Fruit fly (Drosophila melanogaster): ENCODE results near the gene Task7.

Task7 gene

DNA sequence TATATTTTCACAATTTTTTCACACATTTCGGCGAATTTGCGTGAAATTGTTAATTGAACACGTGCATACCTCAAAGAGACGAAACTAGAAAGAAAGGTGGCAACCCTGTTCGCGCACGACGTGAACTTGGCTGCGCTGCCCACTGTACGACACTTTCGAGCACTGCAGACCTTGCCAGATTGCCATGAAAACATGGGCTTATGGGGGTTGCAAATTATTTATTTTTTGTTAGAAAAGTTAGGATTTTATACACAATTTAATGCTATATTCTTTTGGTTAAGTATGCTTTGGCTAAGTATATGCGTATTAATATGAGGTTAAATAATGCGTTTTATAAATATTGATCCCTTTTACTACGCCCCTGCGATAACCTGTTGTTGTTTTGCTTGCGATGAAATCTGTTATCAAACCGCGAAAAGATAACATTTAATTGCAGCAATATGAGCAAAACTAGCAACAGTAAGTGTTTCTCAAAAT, 10.9 kb downstream of the Task7 start, which contains the start of the genes RpL34b and CG8132:
Gene RpL34b (minus strand): TSS at position 100 of the 477 bp plus-strand sequence.
Gene CG8132 (plus strand): TSS at position 369 of the 477 bp plus-strand sequence.
- TF ChIP-seq noc (tag; optimal IDR thresholded peaks at IDR 0.05) = peak; percentile 96

dm6 chr3R:9399951-9400392, 12.1 kb downstream of the Task7 start, which contains the start of gene CG34117:
CG34117 (minus strand) TSS chr3R:9400053.
- peak; percentile 85 for TF ChIP-seq noc (tag; optimal IDR thresholded peaks at IDR 0.05)

dm6 chr3R:9399074-9399473, 13.0 kb downstream of the Task7 start:
- no peak for TF ChIP-seq noc (tag; optimal IDR thresholded peaks at IDR 0.05)

DNA sequence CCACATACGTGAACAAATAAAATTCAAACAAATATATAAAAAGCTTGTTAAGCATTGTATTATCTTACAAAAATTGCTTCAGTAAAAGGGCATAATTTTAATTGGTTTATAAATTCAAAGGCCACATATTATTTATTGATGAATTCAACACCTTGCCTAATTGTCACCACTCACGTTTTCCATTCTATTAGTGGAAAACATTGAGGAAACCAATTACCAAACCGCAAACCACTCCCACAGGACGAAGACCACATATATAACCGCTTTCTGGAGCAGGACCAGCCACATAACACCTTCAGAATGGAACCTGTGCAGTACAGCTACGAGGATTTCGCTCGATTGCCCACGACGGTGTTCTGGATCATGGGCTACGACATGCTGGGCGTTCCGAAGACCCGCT, 14.2 kb downstream of the Task7 start, which contains the start of gene Or85f:
Gene Or85f (plus strand): TSS at position 301 of the 400 bp plus-strand sequence.
- no peak for TF ChIP-seq noc (tag; optimal IDR thresholded peaks at IDR 0.05)

DNA sequence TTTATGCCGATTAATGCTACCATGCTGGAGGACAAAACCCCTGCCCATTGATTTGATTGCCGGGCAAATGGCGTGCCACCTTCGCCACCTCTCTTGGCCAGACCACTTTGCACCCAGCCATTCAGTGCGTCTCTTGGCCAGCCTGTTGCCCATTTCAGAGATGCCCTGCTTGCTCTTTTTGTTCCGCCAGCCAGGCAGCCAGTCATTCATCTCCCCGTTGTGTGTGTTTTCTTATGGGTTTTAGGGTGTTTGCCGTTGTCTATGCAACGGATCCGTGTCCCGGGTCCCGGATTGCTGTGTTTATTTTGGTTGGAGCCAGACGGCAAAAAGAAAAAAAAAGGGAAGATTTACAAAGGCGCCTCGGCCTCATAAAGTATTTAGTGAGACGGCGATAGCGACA, 16.1 kb downstream of the Task7 start:
- no peak for TF ChIP-seq noc (tag; optimal IDR thresholded peaks at IDR 0.05)

DNA sequence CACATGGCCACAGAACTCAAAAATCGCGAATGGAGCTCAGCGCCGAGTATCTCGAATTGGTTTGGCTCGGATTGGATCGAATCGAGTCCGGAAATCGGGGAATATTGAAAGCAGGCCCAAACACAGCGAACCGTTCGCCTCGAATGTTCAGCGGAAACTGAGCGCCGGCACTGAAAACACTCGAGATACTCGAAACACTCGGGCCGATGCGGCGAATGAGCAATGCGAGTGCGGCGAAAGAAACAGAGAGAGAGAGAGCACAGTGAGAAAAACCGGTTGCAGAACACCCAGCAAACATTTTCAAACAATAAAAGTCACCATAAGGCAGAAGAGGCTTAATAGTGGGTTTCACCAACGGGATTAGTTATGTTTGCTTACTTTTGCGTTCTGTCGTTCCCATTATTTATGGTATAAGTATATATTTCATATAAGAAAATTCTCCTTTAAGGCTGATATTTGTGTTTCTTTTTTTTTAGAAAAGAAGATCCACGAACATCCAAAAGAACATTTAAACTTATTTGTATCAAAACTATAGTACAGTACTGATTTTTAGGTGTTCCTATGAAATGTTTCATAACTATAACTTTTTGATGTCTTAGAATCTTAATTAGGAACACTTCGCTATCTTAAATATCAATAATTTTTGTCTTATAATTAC, 17.6 kb downstream of the Task7 start, which contains the start of gene FER:
Gene FER (minus strand): TSS at position 162 of the 658 bp plus-strand sequence.
- peak; percentile 30 for TF ChIP-seq noc (tag; optimal IDR thresholded peaks at IDR 0.05)

dm6 chr3R:9393542-9394025, 18.5 kb downstream of the Task7 start:
- TF ChIP-seq noc (tag; optimal IDR thresholded peaks at IDR 0.05) = no peak

DNA sequence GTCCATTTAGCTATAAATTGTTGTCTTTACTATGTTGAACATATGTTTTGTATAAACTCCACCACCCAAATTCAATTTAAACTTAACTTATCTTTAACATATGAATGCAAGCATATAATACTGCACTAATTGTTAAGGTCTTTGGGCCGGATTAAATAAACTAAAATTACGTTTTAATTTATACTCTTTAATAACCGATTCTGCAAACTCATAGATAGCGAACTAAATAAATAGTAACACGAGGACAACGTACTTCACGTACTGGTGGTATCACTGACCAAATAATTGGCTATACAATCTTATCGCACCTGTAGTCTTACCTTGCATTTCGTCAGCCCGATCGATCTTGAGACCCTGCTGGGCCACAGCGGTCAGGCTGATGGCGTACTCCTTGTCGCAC, 19.7 kb downstream of the Task7 start:
- no peak for TF ChIP-seq noc (tag; optimal IDR thresholded peaks at IDR 0.05)

DNA sequence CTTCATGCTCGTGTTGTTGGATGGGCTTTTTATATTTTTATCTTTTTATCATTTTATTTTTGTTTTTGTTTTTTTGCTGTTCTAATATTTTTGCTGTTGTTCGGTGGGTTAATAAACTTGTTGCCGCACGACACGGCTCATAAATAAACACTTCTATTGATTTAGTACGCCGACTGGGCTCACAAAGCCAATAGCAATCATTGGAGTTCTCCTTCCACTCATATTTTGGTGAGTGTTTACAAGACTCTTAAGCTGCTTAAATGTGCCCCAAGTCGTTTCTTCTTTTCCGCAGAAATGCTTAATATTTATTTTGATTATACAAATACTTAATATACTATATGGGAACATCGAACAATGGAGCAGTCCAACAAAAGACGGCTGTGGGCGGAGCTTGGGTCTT, 21.9 kb downstream of the Task7 start:
- no peak for TF ChIP-seq noc (tag; optimal IDR thresholded peaks at IDR 0.05)

DNA sequence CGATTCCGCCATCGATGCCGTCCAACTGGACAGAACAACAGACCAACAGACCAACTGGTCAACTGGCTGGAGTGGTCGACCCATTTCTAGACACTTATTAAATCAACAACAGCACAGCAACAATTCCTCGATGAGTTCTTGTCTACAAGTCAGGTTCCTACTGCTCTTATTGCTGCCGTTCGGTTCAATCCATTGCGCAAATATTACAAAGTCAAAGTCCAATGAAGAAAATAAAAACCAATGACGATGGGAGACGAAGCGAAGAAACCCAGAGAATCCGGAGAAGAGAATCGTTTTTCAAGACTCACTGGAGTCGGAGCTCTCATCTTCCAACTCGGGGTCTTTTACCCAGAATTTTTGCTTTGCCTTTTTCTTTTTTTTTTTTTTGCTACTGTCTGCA, 23.1 kb downstream of the Task7 start:
- no peak for TF ChIP-seq noc (tag; optimal IDR thresholded peaks at IDR 0.05)

DNA sequence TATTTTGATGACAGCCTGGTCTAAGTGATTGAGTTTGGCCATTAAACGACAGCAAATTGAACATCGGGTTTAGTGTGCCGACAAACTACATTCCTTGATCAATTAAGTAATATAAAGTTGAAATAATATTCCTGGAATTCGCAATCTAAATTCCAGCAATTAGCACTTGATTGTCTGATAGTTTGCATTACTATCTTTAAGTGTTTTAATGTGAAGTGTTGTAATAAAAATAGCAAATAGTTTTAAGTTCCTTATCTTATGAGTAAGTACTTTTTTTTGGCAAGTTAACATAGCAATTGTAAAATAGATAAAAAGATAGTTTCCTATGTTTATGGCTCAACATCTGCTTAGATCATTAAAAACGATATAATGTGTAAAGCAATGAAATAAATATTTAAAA, 23.8 kb downstream of the Task7 start:
- TF ChIP-seq noc (tag; optimal IDR thresholded peaks at IDR 0.05) = no peak

- TF ChIP-seq noc (tag; optimal IDR thresholded peaks at IDR 0.05) = no peak
Measured at dm6 chr3R:9387634-9388033, 24.5 kb downstream of the Task7 start.

DNA sequence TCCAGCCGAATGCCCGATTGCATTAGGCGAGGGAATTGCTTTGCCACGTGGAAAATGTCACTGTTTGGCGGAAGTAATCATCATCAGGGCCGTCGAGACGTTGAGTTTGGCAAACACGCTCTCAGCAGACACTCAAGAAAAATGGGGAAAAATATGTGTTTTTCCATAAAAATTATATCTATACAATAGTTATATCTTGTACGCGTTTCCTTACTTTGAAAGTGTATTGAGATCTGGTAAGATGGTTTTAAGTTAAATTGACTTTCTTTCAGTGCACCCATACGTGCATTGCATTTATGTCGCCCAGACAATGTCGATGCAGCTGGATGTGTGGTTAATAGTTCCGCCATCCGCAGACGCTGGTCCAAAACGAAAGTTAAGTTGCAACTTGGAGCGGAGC, 26.1 kb downstream of the Task7 start:
- no peak for TF ChIP-seq noc (tag; optimal IDR thresholded peaks at IDR 0.05)

- TF ChIP-seq noc (tag; optimal IDR thresholded peaks at IDR 0.05) = no peak
Measured at dm6 chr3R:9380970-9381369, 31.1 kb downstream of the Task7 start.

- TF ChIP-seq noc (tag; optimal IDR thresholded peaks at IDR 0.05) = peak; percentile 52
Measured at dm6 chr3R:9378644-9379411, 33.3 kb downstream of the Task7 start.

- no peak for TF ChIP-seq noc (tag; optimal IDR thresholded peaks at IDR 0.05)
Measured at dm6 chr3R:9376789-9377188, 35.3 kb downstream of the Task7 start.

DNA sequence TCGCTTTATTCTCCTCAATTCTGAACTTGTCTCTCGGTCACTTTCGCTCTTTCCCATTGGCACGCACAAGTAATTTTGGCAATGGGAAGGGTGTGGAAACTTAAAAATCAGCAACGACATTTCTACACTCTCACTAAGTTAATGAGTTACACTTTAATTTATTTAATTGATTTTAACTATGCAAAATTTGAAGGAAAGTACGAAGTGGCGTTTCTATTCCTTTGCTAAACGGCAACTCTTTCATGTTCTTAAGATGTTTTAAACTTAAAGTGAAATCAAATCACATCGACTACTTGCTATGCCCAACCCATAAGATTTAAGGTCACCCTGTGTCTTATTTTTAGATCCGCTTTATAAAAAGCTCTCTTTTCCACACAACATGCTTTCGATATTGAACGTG, 41.7 kb downstream of the Task7 start:
- peak; percentile 66 for TF ChIP-seq noc (tag; optimal IDR thresholded peaks at IDR 0.05)
